Fruit fly (Drosophila melanogaster): Measurements from ENCODE around the gene EndoGI.

The EndoGI gene

DNA sequence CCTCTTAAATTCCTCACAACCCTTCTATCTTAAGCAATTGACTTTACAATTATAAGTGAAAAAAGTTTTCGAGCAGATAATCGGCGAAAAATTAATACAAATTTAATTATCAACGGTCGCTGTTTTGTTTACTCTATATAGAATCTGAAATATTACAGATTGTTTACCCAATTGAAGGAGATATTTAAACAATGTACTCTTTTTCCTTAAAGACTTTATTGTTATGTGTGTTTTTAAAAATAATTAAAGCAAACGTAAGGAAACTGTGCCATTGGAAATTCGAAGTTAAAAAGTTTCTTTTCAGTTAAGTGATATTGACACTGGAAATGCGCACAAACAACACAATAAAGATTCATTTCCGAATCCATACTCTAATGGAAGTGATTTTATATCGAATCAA lies 15.8 kb upstream of the EndoGI start, which contains the start of gene CG42818:
CG42818 (plus strand) TSS at position 301 of the 400 bp plus-strand sequence.
- no peak for TF ChIP-seq Hr96 (GFP tag; optimal IDR thresholded peaks at IDR 0.05)
- no peak for TF ChIP-seq bab1 (GFP tag; optimal IDR thresholded peaks at IDR 0.05)
- no peak for TF ChIP-seq CG33017 (tag; optimal IDR thresholded peaks at IDR 0.05)
- no peak for TF ChIP-seq tj (GFP tag; optimal IDR thresholded peaks at IDR 0.05)
- TF ChIP-seq pad (GFP tag; optimal IDR thresholded peaks at IDR 0.05) = no peak
- no peak for TF ChIP-seq kay (GFP tag; ENCODE audit: borderline replicate concordance)
- TF ChIP-seq CG7101 (tag; optimal IDR thresholded peaks at IDR 0.05) = no peak
- no peak for TF ChIP-seq Clk (GFP tag; optimal IDR thresholded peaks at IDR 0.05)
- TF ChIP-seq cic (GFP tag; optimal IDR thresholded peaks at IDR 0.05) = no peak
- no peak for TF ChIP-seq toe (GFP tag; optimal IDR thresholded peaks at IDR 0.05)
- no peak for TF ChIP-seq Crg-1 (GFP tag; optimal IDR thresholded peaks at IDR 0.05)
- TF ChIP-seq CG11617 (GFP tag; optimal IDR thresholded peaks at IDR 0.05) = no peak
- TF ChIP-seq ovo (GFP tag; optimal IDR thresholded peaks at IDR 0.05) = no peak
- no peak for TF ChIP-seq CG12768 (GFP tag; optimal IDR thresholded peaks at IDR 0.05)

DNA sequence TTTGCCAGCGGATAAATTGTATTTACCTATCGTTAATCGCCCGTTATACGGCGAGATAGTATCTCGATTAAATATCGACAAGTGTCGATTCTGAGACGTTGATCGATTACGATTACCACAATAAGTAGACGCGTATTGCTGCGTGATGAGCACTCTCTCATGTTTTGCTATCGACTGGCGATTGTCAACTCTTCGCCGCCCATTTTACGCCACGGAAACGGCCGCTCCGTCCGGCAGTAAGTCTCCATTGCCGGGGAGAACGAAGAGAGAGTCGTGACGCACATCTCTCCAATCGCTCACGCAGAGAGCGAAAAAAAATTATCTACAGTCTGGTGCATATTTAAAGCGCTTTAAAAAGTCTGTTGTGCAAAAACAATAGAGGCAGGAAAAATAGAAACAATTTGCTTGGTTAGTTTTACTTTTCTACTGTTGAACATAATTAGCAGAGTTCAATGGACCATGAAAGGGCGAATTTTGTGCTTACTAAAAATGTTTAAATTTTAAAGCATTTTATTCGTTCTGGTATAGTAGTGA lies 5.8 kb upstream of the EndoGI start, which contains the start of gene CG46309:
CG46309 (minus strand) TSS at position 191 of the 534 bp plus-strand sequence.
- TF ChIP-seq toe (GFP tag; optimal IDR thresholded peaks at IDR 0.05) (peak; percentile 3), Clk (GFP tag; optimal IDR thresholded peaks at IDR 0.05) (no peak), CG7101 (tag; optimal IDR thresholded peaks at IDR 0.05) (peak; percentile 16), Hr96 (GFP tag; optimal IDR thresholded peaks at IDR 0.05) (no peak), CG5204 (GFP tag; optimal IDR thresholded peaks at IDR 0.05) (peak; percentile 30), tj (GFP tag; optimal IDR thresholded peaks at IDR 0.05) (no peak), pad (GFP tag; optimal IDR thresholded peaks at IDR 0.05) (no peak), bab1 (GFP tag; optimal IDR thresholded peaks at IDR 0.05) (peak; percentile 47), CG33017 (tag; optimal IDR thresholded peaks at IDR 0.05) (peak; percentile 66), CG14711 (tag; optimal IDR thresholded peaks at IDR 0.05) (no peak), cic (GFP tag; optimal IDR thresholded peaks at IDR 0.05) (peak; percentile 61), kay (GFP tag; ENCODE audit: borderline replicate concordance) (peak; percentile 9), ovo (GFP tag; optimal IDR thresholded peaks at IDR 0.05) (peak; percentile 10), CG11617 (GFP tag; optimal IDR thresholded peaks at IDR 0.05) (peak; percentile 9), CG1620 (GFP tag; optimal IDR thresholded peaks at IDR 0.05) (no peak), CG12768 (GFP tag; optimal IDR thresholded peaks at IDR 0.05) (peak; percentile 55), CG7045 (GFP tag; optimal IDR thresholded peaks at IDR 0.05) (peak; percentile 45), Crg-1 (GFP tag; optimal IDR thresholded peaks at IDR 0.05) (peak; percentile 11), cnc (optimal IDR thresholded peaks at IDR 0.05) (no peak), Mnt (GFP tag; optimal IDR thresholded peaks at IDR 0.05) (peak; percentile 43)

DNA sequence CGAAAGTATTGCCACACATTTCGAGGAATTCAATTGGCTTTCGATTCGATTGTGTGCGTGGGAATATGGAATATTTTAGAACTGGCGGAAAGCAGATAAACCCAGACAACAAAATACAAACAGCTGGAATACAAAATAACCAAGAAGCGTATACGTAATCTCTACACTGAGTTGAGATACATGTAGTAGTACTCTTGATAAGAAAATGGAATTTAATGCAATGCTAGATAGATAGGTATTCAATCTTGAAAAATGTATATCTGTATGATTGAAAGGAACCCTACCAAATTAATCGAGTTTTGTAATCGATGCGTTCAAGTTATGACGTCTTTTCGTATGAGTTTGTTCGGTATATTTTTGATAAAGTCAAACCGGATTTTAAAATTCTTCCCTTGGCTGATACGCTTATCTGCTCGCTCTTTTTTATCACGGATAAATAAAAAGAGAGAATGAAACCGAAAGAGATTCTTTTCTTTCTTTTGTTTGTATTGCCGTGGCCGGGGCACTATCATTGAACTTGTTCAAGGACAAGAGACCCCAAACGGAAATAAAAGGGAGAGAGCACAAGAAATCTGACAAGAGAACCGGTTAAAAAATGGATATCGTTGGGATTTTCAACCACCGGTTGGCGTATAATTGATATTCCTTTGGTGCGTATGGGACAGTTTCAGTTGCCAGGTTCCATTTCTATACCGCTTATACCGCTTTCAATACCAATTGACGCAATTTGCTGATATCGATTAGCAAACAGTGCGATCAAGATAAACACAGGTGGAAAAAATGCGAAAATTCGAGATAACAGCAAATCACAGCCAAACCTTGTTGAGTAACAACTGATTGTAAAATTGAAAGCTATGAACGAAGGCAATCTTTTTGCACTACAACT lies 2.0 kb upstream of the EndoGI start:
- TF ChIP-seq Mnt (GFP tag; optimal IDR thresholded peaks at IDR 0.05) = no peak
- TF ChIP-seq CG11617 (GFP tag; optimal IDR thresholded peaks at IDR 0.05) = no peak
- TF ChIP-seq pad (GFP tag; optimal IDR thresholded peaks at IDR 0.05) = no peak
- TF ChIP-seq CG7101 (tag; optimal IDR thresholded peaks at IDR 0.05) = no peak
- no peak for TF ChIP-seq CG14711 (tag; optimal IDR thresholded peaks at IDR 0.05)
- TF ChIP-seq CG5204 (GFP tag; optimal IDR thresholded peaks at IDR 0.05) = no peak
- TF ChIP-seq tj (GFP tag; optimal IDR thresholded peaks at IDR 0.05) = no peak
- TF ChIP-seq cic (GFP tag; optimal IDR thresholded peaks at IDR 0.05) = peak; percentile 13
- no peak for TF ChIP-seq CG33017 (tag; optimal IDR thresholded peaks at IDR 0.05)
- TF ChIP-seq Clk (GFP tag; optimal IDR thresholded peaks at IDR 0.05) = no peak
- TF ChIP-seq kay (GFP tag; ENCODE audit: borderline replicate concordance) = peak; percentile 52

DNA sequence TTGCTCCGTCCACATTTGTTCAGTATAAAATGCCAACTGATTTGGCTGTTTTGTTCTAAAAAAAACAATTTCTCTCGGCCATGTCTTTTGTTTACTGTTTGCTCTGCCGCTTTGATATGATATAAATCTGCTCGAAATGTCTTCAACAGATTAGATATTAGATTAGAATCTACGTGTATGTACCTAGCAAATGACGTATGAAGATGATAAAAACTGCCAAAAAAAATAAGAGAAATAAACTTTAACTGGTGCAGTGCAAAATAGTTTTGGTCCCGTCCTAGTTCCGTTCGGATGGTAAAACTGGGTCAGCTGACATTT lies 1.4 kb upstream of the EndoGI start:
- TF ChIP-seq Mnt (GFP tag; optimal IDR thresholded peaks at IDR 0.05) = peak; percentile 1
- TF ChIP-seq cnc (optimal IDR thresholded peaks at IDR 0.05) = no peak
- peak; percentile 67 for TF ChIP-seq kay (GFP tag; ENCODE audit: borderline replicate concordance)

DNA sequence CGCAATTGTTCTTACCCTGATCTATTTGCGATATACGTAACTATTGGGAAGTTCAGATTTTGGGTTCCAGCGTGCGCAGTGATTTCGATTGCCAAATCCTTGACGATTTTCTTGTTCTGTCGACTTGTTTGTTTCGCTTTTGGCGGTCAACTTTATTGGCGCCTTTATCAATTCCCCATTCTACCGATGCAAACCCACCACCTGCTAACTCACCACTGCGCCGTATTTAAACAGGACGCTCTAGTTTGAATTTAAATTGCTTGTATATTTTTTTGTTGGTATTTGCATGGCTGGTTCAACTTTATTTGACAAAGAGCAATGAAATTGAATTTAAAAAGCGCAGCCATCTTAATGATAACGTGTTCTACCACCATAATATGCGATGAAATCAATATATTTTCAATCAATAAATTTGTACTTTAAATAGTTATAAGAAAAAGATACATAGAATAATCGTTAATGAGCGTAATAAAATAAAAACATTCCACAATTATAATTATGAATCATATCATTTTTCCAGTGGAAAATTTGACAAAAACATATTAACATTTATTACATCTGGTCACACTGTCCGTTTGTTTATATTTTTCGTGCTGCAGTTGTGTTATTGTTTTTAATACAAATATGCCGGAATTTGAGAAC lies 4.2 kb downstream of the EndoGI start, which contains the start of the genes twe and CG4935:
twe (minus strand) TSS at position 302 of the 642 bp plus-strand sequence.
CG4935 (plus strand) TSS at position 566 of the 642 bp plus-strand sequence.
- no peak for TF ChIP-seq Clk (GFP tag; optimal IDR thresholded peaks at IDR 0.05)
- TF ChIP-seq cnc (optimal IDR thresholded peaks at IDR 0.05) = no peak
- peak; percentile 32 for TF ChIP-seq bab1 (GFP tag; optimal IDR thresholded peaks at IDR 0.05)
- no peak for TF ChIP-seq CG12768 (GFP tag; optimal IDR thresholded peaks at IDR 0.05)
- no peak for TF ChIP-seq Hr96 (GFP tag; optimal IDR thresholded peaks at IDR 0.05)
- no peak for TF ChIP-seq CG5204 (GFP tag; optimal IDR thresholded peaks at IDR 0.05)
- no peak for TF ChIP-seq CG14711 (tag; optimal IDR thresholded peaks at IDR 0.05)

DNA sequence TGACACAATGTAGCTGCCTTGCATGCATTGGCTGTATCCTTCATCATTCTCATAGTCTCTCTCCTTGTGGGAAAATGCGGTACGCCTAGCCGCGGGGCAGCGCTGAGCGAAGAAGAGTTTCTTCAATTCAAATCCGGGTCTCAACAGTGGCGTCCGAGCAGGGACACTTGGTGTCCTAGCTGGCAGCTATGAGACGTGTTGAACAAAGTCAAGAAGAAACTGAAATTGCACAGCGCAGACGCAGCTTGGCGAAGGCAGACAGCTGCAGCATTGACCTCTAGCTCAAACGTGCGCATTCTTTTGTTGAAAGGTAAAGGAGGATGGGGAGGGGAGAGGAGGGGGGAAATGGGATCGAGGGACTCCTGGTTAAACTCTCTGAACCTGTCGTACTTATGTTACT lies 6.2 kb downstream of the EndoGI start:
- TF ChIP-seq toe (GFP tag; optimal IDR thresholded peaks at IDR 0.05) = no peak
- no peak for TF ChIP-seq pad (GFP tag; optimal IDR thresholded peaks at IDR 0.05)
- no peak for TF ChIP-seq CG14711 (tag; optimal IDR thresholded peaks at IDR 0.05)
- TF ChIP-seq cic (GFP tag; optimal IDR thresholded peaks at IDR 0.05) = no peak
- no peak for TF ChIP-seq kay (GFP tag; ENCODE audit: borderline replicate concordance)
